Fruit fly (Drosophila melanogaster): ENCODE measurements around the gene CG42245.

CG42245 gene

DNA sequence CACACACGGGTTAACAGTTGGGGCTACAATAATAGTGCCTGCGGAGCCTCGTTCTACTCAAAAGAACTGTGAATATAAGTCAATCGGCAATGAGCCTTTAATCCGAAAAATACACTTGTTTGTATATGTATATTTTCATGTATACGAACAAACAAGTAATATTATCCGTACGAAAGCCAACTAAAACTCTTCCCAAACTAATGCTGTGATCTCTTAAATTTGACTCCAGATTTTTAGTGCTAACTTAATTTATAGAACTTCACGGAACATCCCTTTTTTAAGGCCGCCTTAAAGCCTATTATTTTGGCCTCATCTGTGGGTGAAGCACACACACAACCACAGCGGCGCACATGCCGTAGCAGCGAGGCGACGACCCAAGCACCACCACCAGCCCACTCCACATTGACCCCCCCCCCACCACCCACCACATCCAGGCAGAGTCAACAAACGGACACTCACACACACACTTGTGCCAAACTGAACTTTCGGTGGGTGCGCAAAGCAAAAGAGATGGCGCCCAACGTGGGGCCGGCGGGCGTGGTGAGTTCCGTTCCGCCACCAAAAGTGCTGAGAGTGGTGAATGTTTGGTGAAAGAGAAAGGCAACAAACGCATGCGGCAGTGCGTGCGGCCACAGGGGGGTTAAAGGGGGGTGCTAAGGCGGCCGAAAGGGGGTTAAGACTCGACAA, 47.3 kb upstream of the CG42245 start:
- peak; percentile 81 for TF ChIP-seq CG34367 (tag; optimal IDR thresholded peaks at IDR 0.05)
- TF ChIP-seq rn (GFP tag; IDR thresholded peaks at IDR 0.05), result no peak
- peak; percentile 75 for TF ChIP-seq CG4496 (GFP tag; IDR thresholded peaks at IDR 0.05)
- TF ChIP-seq Ets98B (GFP tag; IDR thresholded peaks at IDR 0.05), result peak; percentile 31
- peak; percentile 65 for TF ChIP-seq CG10348 (GFP tag; IDR thresholded peaks at IDR 0.05)
- peak; percentile 87 for TF ChIP-seq CG15710 (tag; optimal IDR thresholded peaks at IDR 0.05)
- TF ChIP-seq D1 (tag; optimal IDR thresholded peaks at IDR 0.05), result no peak
- peak; percentile 72 for TF ChIP-seq gl (tag; optimal IDR thresholded peaks at IDR 0.05)
- peak; percentile 51 for TF ChIP-seq Snoo (tag; optimal IDR thresholded peaks at IDR 0.05)
- peak; percentile 77 for TF ChIP-seq CG17806 (tag; optimal IDR thresholded peaks at IDR 0.05)
- TF ChIP-seq CG8301 (tag; optimal IDR thresholded peaks at IDR 0.05), result peak; percentile 91
- peak; percentile 71 for TF ChIP-seq Pif1B (GFP tag; optimal IDR thresholded peaks at IDR 0.05)
- TF ChIP-seq CG13204 (GFP tag; optimal IDR thresholded peaks at IDR 0.05), result peak; percentile 62
- TF ChIP-seq CG32121 (GFP tag; IDR thresholded peaks at IDR 0.05), result peak; percentile 71
- TF ChIP-seq CG8159 (tag; optimal IDR thresholded peaks at IDR 0.05), result peak; percentile 89
- no peak for TF ChIP-seq CG12605 (GFP tag; IDR thresholded peaks at IDR 0.05)
- TF ChIP-seq EcR (GFP tag; optimal IDR thresholded peaks at IDR 0.05), result peak; percentile 79
- TF ChIP-seq CG14655 (GFP tag; optimal IDR thresholded peaks at IDR 0.05), result peak; percentile 91
- TF ChIP-seq CG9948 (tag; optimal IDR thresholded peaks at IDR 0.05), result peak; percentile 88
- TF ChIP-seq Pif1A (GFP tag; optimal IDR thresholded peaks at IDR 0.05), result peak; percentile 81
- no peak; the same call in 1 of the 3 replicates for TF ChIP-seq fd96Ca (GFP tag; IDR thresholded peaks at IDR 0.05)

DNA sequence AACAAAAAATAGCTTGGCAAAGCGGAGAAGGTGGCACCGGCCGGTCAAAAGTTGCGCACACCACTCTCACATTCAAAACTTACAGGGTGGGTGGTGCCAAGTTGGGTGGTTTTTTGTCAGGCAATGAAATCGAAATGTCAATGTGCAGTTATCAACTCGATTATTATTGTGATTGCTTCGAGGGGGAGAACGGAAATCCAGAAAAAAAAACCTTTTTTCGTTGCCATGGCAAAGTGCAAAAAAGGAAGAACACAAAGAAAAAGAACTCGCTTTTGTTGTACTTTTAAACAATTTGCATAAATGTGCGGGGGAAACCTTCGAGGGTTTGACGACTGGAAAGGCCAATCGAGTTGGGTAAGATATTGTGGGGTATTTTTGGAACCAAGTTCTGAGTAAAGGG, 46.7 kb upstream of the CG42245 start:
- TF ChIP-seq fd96Ca (GFP tag; IDR thresholded peaks at IDR 0.05), result no peak
- TF ChIP-seq CG13204 (GFP tag; optimal IDR thresholded peaks at IDR 0.05), result no peak

- TF ChIP-seq CG17806 (tag; optimal IDR thresholded peaks at IDR 0.05), result no peak
- TF ChIP-seq CG10348 (GFP tag; IDR thresholded peaks at IDR 0.05), result no peak
- no peak for TF ChIP-seq CG32121 (GFP tag; IDR thresholded peaks at IDR 0.05)
- no peak for TF ChIP-seq fd96Ca (GFP tag; IDR thresholded peaks at IDR 0.05)
- no peak for TF ChIP-seq CG8301 (tag; optimal IDR thresholded peaks at IDR 0.05)
- no peak for TF ChIP-seq Pif1B (GFP tag; optimal IDR thresholded peaks at IDR 0.05)
- no peak for TF ChIP-seq rn (GFP tag; IDR thresholded peaks at IDR 0.05)
- TF ChIP-seq EcR (GFP tag; optimal IDR thresholded peaks at IDR 0.05), result peak; percentile 51
- 0 out of 2 replicates have a peak, but pooled peaks have one; percentile 14 for TF ChIP-seq Ets98B (GFP tag; IDR thresholded peaks at IDR 0.05)
- peak; percentile 52 for TF ChIP-seq CG4496 (GFP tag; IDR thresholded peaks at IDR 0.05)
- TF ChIP-seq CG14655 (GFP tag; optimal IDR thresholded peaks at IDR 0.05), result no peak
- no peak for TF ChIP-seq gl (tag; optimal IDR thresholded peaks at IDR 0.05)
- TF ChIP-seq CG34367 (tag; optimal IDR thresholded peaks at IDR 0.05), result no peak
- 0 out of 2 replicates have a peak, but pooled peaks have one; percentile 31 for TF ChIP-seq CG12605 (GFP tag; IDR thresholded peaks at IDR 0.05)
- no peak for TF ChIP-seq D1 (tag; optimal IDR thresholded peaks at IDR 0.05)
- TF ChIP-seq Pif1A (GFP tag; optimal IDR thresholded peaks at IDR 0.05), result no peak
- peak; percentile 15 for TF ChIP-seq CG8159 (tag; optimal IDR thresholded peaks at IDR 0.05)
- TF ChIP-seq CG15710 (tag; optimal IDR thresholded peaks at IDR 0.05), result no peak
- no peak for TF ChIP-seq CG9948 (tag; optimal IDR thresholded peaks at IDR 0.05)
- peak; percentile 2 for TF ChIP-seq Snoo (tag; optimal IDR thresholded peaks at IDR 0.05)
- TF ChIP-seq CG13204 (GFP tag; optimal IDR thresholded peaks at IDR 0.05), result no peak
These were observed 45.4 kb upstream of the CG42245 start, which contains the start of gene msn for dm6 chr3L:2585794-2586741. TSS of gene msn (minus strand) at chr3L:2586540.

DNA sequence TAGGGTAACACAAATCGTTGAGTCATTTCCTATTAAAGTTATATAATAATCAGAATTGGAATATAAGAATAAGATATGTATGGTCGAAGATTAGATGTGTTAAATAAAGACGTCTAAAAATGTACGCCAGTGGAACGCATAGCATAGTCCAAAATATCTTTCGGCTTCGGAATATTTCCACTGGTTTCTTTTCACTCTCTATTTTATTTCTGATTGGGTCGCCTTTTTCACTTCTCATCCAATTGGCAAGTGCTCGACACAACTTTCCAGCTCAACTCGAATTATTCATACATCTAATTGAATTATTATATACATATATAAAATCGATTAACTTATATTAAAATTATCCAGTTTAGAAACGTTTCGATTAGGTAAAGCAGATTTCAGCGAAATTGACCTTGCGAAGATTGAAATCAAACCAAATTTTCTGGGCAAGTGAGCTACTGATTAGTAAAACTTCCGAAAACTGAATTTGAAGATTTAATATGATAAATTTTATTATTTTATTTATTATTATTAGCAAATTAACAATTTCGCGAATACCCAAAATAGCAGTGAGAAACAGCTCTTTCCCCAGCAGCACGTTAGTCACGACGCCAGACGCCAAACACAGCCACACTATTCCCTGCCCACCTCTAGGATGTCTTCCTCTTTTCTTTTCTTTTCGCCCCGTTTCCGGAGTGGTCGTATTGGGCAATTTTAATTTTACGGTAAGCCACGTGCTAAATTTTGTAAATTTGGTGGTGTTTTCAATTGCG, 44.5 kb upstream of the CG42245 start, which contains the start of gene RpL8:
Gene RpL8 (plus strand): TSS at position 653 of the 758 bp plus-strand sequence.
- peak; percentile 72 for TF ChIP-seq Pif1A (GFP tag; optimal IDR thresholded peaks at IDR 0.05)
- TF ChIP-seq CG13204 (GFP tag; optimal IDR thresholded peaks at IDR 0.05), result peak; percentile 69
- peak; percentile 47 for TF ChIP-seq gl (tag; optimal IDR thresholded peaks at IDR 0.05)
- TF ChIP-seq EcR (GFP tag; optimal IDR thresholded peaks at IDR 0.05), result no peak
- TF ChIP-seq CG14655 (GFP tag; optimal IDR thresholded peaks at IDR 0.05), result peak; percentile 53
- peak; percentile 64 for TF ChIP-seq Pif1B (GFP tag; optimal IDR thresholded peaks at IDR 0.05)
- peak; percentile 39; the same call in 1 of the 2 replicates for TF ChIP-seq rn (GFP tag; IDR thresholded peaks at IDR 0.05)
- TF ChIP-seq CG34367 (tag; optimal IDR thresholded peaks at IDR 0.05), result peak; percentile 73
- TF ChIP-seq CG4496 (GFP tag; IDR thresholded peaks at IDR 0.05), result peak; percentile 86
- peak; percentile 33; the same call in 1 of the 2 replicates for TF ChIP-seq CG32121 (GFP tag; IDR thresholded peaks at IDR 0.05)
- TF ChIP-seq Ets98B (GFP tag; IDR thresholded peaks at IDR 0.05), result peak; percentile 74
- TF ChIP-seq D1 (tag; optimal IDR thresholded peaks at IDR 0.05), result no peak
- peak; percentile 1 for TF ChIP-seq CG9948 (tag; optimal IDR thresholded peaks at IDR 0.05)
- TF ChIP-seq CG17806 (tag; optimal IDR thresholded peaks at IDR 0.05), result peak; percentile 30
- peak; percentile 88 for TF ChIP-seq Snoo (tag; optimal IDR thresholded peaks at IDR 0.05)
- TF ChIP-seq CG8301 (tag; optimal IDR thresholded peaks at IDR 0.05), result peak; percentile 35
- no peak for TF ChIP-seq CG10348 (GFP tag; IDR thresholded peaks at IDR 0.05)
- TF ChIP-seq CG12605 (GFP tag; IDR thresholded peaks at IDR 0.05), result peak; percentile 72
- TF ChIP-seq CG8159 (tag; optimal IDR thresholded peaks at IDR 0.05), result peak; percentile 60
- TF ChIP-seq CG15710 (tag; optimal IDR thresholded peaks at IDR 0.05), result peak; percentile 56
- peak; percentile 59; the same call in 1 of the 3 replicates for TF ChIP-seq fd96Ca (GFP tag; IDR thresholded peaks at IDR 0.05)

Measured in whole organism, pupa.